Fruit fly (Drosophila melanogaster) whole organism, embryonic: ENCODE measurements around the gene Pex14.

Source experiments
- Ada2b ChIP-seq: fragments of 200-800 bp; sonication (Bioruptor generic); IDR thresholded peaks from 2 replicates; pipeline ENCODE4 v1.3.6; 2022; ENCODE audit warnings: missing biosample characterization, missing genetic modification characterization
- CG10654 ChIP-seq: fragments of 200-800 bp; sonication (Bioruptor generic); optimal IDR thresholded peaks from 2 replicates; lab custom pipeline; 2016; ENCODE audit warnings: missing biosample characterization, missing genetic modification characterization
- CG13424 ChIP-seq: fragments of 200-800 bp; sonication (Bioruptor generic); optimal IDR thresholded peaks from 2 replicates; lab custom pipeline; 2019; ENCODE audit warnings: missing biosample characterization, mild to moderate bottlenecking, missing genetic modification characterization, moderate library complexity
- CG15073 ChIP-seq: fragments of 200-800 bp; sonication (Bioruptor generic); optimal IDR thresholded peaks from 2 replicates; lab custom pipeline; 2016; ENCODE audit warnings: missing biosample characterization, missing genetic modification characterization
- CG15479 ChIP-seq: fragments of 200-800 bp; sonication (Bioruptor generic); optimal IDR thresholded peaks from 3 replicates; lab custom pipeline; 2019; ENCODE audit warnings: missing biosample characterization, mild to moderate bottlenecking, missing genetic modification characterization, moderate library complexity
- CG1602 ChIP-seq: fragments of 200-800 bp; sonication (Bioruptor generic); optimal IDR thresholded peaks from 3 replicates; lab custom pipeline; 2016; ENCODE audit warnings: missing biosample characterization, missing genetic modification characterization
- CG17829 ChIP-seq: fragments of 200-800 bp; optimal IDR thresholded peaks from 2 replicates; lab custom pipeline; 2019; ENCODE audit warnings: missing biosample characterization, mild to moderate bottlenecking, missing genetic modification characterization, moderate library complexity
- CG34224 ChIP-seq: fragments of 200-800 bp; sonication (Bioruptor generic); IDR thresholded peaks from 3 replicates; pipeline ENCODE4 v1.3.6; 2022; ENCODE audit warnings: missing biosample characterization, missing genetic modification characterization; ENCODE audit not compliant: partially characterized antibody
- CG34376 ChIP-seq: fragments of 200-800 bp; sonication (Bioruptor generic); optimal IDR thresholded peaks from 2 replicates; lab custom pipeline; 2018; ENCODE audit warnings: missing biosample characterization, mild to moderate bottlenecking, missing genetic modification characterization
- CG4360 ChIP-seq: fragments of 200-800 bp; sonication (Bioruptor generic); IDR thresholded peaks from 2 replicates; pipeline ENCODE4 v1.3.6; 2022; ENCODE audit warnings: missing biosample characterization, missing genetic modification characterization
- CG5180 ChIP-seq: fragments of 200-800 bp; sonication (Bioruptor generic); optimal IDR thresholded peaks from 3 replicates; lab custom pipeline; 2017; ENCODE audit warnings: missing biosample characterization, missing genetic modification characterization, mild to moderate bottlenecking, moderate library complexity, missing genetic modification reagents
- CG6175 ChIP-seq: fragments of 200-800 bp; sonication (Bioruptor generic); IDR thresholded peaks from 3 replicates; pipeline ENCODE4 v1.3.6; 2022; ENCODE audit warnings: missing biosample characterization, missing genetic modification characterization
- D ChIP-seq, 2 experiments: fragments of 200-800 bp in 1 of 2; fragments of >200 bp in 1 of 2; sonication (Bioruptor generic) in 1 of 2; optimal IDR thresholded peaks; 2 replicates in 1 of 2; 3 replicates in 1 of 2; lab custom pipeline; 2017; ENCODE audit warnings: mild to moderate bottlenecking in 1 of 2, missing biosample characterization in 1 of 2, missing genetic modification characterization in 1 of 2, missing genetic modification reagents in 1 of 2
- Dp ChIP-seq: fragments of 200-800 bp; sonication (Bioruptor generic); optimal IDR thresholded peaks from 2 replicates; lab custom pipeline; 2018; ENCODE audit warnings: missing biosample characterization, mild to moderate bottlenecking, missing genetic modification characterization, moderate library complexity
- Ets65A ChIP-seq: fragments of 200-800 bp; sonication (Bioruptor generic); peaks from one replicate; lab custom pipeline; 2016; ENCODE audit warnings: missing biosample characterization, missing genetic modification characterization
- Lpt ChIP-seq: fragments of >200 bp; optimal IDR thresholded peaks from 2 replicates; lab custom pipeline; 2018; ENCODE audit warnings: missing biosample characterization, missing genetic modification characterization
- Med ChIP-seq: fragments of 200-800 bp; sonication (Bioruptor generic); peaks from one replicate; lab custom pipeline; 2016; ENCODE audit warnings: missing biosample characterization, missing genetic modification characterization, mild to moderate bottlenecking, inconsistent platforms, moderate library complexity
- NC2β ChIP-seq: fragments of 200-800 bp; sonication (Bioruptor generic); optimal IDR thresholded peaks from 2 replicates; lab custom pipeline; 2016; ENCODE audit warnings: missing biosample characterization, missing genetic modification characterization
- NFAT ChIP-seq: fragments of 200-800 bp; sonication (Bioruptor generic); IDR thresholded peaks from 2 replicates; pipeline ENCODE4 v1.3.6; 2022; ENCODE audit warnings: missing biosample characterization, missing genetic modification characterization
- Rx ChIP-seq: fragments of 200-800 bp; sonication (Bioruptor generic); IDR thresholded peaks from 2 replicates; pipeline ENCODE4 v1.3.6; 2022; ENCODE audit warnings: missing biosample characterization, missing genetic modification characterization
- Sox100B ChIP-seq: fragments of 200-800 bp; sonication (Bioruptor generic); optimal IDR thresholded peaks from 3 replicates; lab custom pipeline; 2018; ENCODE audit warnings: missing biosample characterization, mild to moderate bottlenecking, missing genetic modification characterization
- Ssrp ChIP-seq: fragments of 200-800 bp; sonication (Bioruptor generic); optimal IDR thresholded peaks from 2 replicates; lab custom pipeline; 2018; ENCODE audit warnings: missing biosample characterization, mild to moderate bottlenecking, missing genetic modification characterization, moderate library complexity
- Trl ChIP-seq, 3 experiments: fragments of >200 bp in 2 of 3; fragments of 200-800 bp in 1 of 3; sonication (Bioruptor generic) in 1 of 3; optimal IDR thresholded peaks; 2 replicates in 1 of 3; 3 replicates in 2 of 3; lab custom pipeline; 2016 to 2017; ENCODE audit warnings: missing biosample characterization in 1 of 3, missing genetic modification characterization in 1 of 3
- Xbp1 ChIP-seq: fragments of 200-800 bp; sonication (Bioruptor generic); optimal IDR thresholded peaks from 3 replicates; lab custom pipeline; 2016; ENCODE audit warnings: missing biosample characterization, mild to moderate bottlenecking, missing genetic modification characterization
- cg ChIP-seq: fragments of 200-800 bp; sonication (Bioruptor generic); optimal IDR thresholded peaks from 3 replicates; lab custom pipeline; 2019; ENCODE audit warnings: missing biosample characterization, mild to moderate bottlenecking, missing genetic modification characterization, moderate library complexity
- ci ChIP-seq: fragments of 200-800 bp; sonication (Bioruptor generic); IDR thresholded peaks from 3 replicates; pipeline ENCODE4 v1.3.6; 2022; ENCODE audit warnings: missing biosample characterization, missing genetic modification characterization
- crol ChIP-seq: fragments of 200-800 bp; sonication (Bioruptor generic); IDR thresholded peaks from 2 replicates; pipeline ENCODE4 v1.3.6; 2022; ENCODE audit warnings: missing biosample characterization, missing genetic modification characterization
- eve ChIP-seq, 2 experiments: fragments of >200 bp; optimal IDR thresholded peaks; 2 replicates each; lab custom pipeline; 2017; ENCODE audit warnings: missing biosample characterization in 2 of 2, missing genetic modification characterization in 2 of 2
- exex ChIP-seq: fragments of 200-800 bp; sonication (Bioruptor generic); optimal IDR thresholded peaks from 4 replicates; lab custom pipeline; 2018; ENCODE audit warnings: missing biosample characterization, mild to moderate bottlenecking, missing genetic modification characterization, moderate library complexity
- ftz-f1 ChIP-seq: fragments of 200-800 bp; sonication (Bioruptor generic); optimal IDR thresholded peaks from 2 replicates; lab custom pipeline; 2016; ENCODE audit warnings: missing biosample characterization, missing genetic modification characterization
- lbe ChIP-seq: fragments of 200-800 bp; sonication (Bioruptor generic); optimal IDR thresholded peaks from 2 replicates; lab custom pipeline; 2016; ENCODE audit warnings: missing biosample characterization, mild to moderate bottlenecking, missing genetic modification characterization
- mirr ChIP-seq: fragments of 200-800 bp; sonication (Bioruptor generic); optimal IDR thresholded peaks from 3 replicates; lab custom pipeline; 2018; ENCODE audit warnings: missing biosample characterization, mild to moderate bottlenecking, missing genetic modification characterization
- odd ChIP-seq: fragments of 200-800 bp; sonication (Bioruptor generic); optimal IDR thresholded peaks from 2 replicates; lab custom pipeline; 2017; ENCODE audit warnings: missing biosample characterization, mild to moderate bottlenecking, missing genetic modification characterization
- onecut ChIP-seq: fragments of 200-800 bp; sonication (Bioruptor generic); IDR thresholded peaks from 2 replicates; pipeline ENCODE4 v1.3.6; 2022; ENCODE audit warnings: missing biosample characterization, missing genetic modification characterization
- otp ChIP-seq: fragments of 200-800 bp; sonication (Bioruptor generic); IDR thresholded peaks from 3 replicates; pipeline ENCODE4, ENCODE4 v1.3.6; 2022; ENCODE audit warnings: missing biosample characterization, missing genetic modification characterization
- pb ChIP-seq: fragments of 200-800 bp; sonication (Bioruptor generic); optimal IDR thresholded peaks from 3 replicates; lab custom pipeline; 2016; ENCODE audit warnings: missing biosample characterization, missing genetic modification characterization
- sc ChIP-seq, 3 experiments: fragments of >200 bp in 2 of 3; fragments of 200-800 bp in 1 of 3; sonication (Bioruptor generic) in 1 of 3; optimal IDR thresholded peaks; 2 replicates in 2 of 3; 3 replicates in 1 of 3; lab custom pipeline; 2017; ENCODE audit warnings: mild to moderate bottlenecking in 1 of 3, missing biosample characterization in 1 of 3, missing genetic modification characterization in 1 of 3, missing genetic modification reagents in 1 of 3
- sd ChIP-seq: fragments of 200-800 bp; sonication (Bioruptor generic); optimal IDR thresholded peaks from 3 replicates; lab custom pipeline; 2018; ENCODE audit warnings: missing biosample characterization, mild to moderate bottlenecking, missing genetic modification characterization, moderate library complexity
- sug ChIP-seq: fragments of 200-800 bp; optimal IDR thresholded peaks from 2 replicates; lab custom pipeline; 2019; ENCODE audit warnings: missing biosample characterization, mild to moderate bottlenecking, missing genetic modification characterization, moderate library complexity
- tna ChIP-seq: fragments of 200-800 bp; sonication (Bioruptor generic); IDR thresholded peaks from 2 replicates; pipeline ENCODE4 v1.3.6; 2022; ENCODE audit warnings: missing biosample characterization, missing genetic modification characterization; ENCODE audit not compliant: partially characterized antibody
- wdn ChIP-seq: fragments of 200-800 bp; sonication (Bioruptor generic); IDR thresholded peaks from 2 replicates; pipeline ENCODE4 v1.3.6; 2022; ENCODE audit warnings: missing biosample characterization, missing genetic modification characterization
- wek ChIP-seq: fragments of 200-800 bp; sonication (Bioruptor generic); optimal IDR thresholded peaks from 3 replicates; lab custom pipeline; 2018; ENCODE audit warnings: missing biosample characterization, mild to moderate bottlenecking, missing genetic modification characterization, moderate library complexity
- yki ChIP-seq: fragments of >200 bp; optimal IDR thresholded peaks from 3 replicates; lab custom pipeline; 2018
- zen2 ChIP-seq: fragments of 200-800 bp; sonication (Bioruptor generic); IDR thresholded peaks from 3 replicates; pipeline ENCODE4 v1.3.6; 2022; ENCODE audit warnings: missing biosample characterization, missing genetic modification characterization; ENCODE audit not compliant: partially characterized antibody
- zfh1 ChIP-seq: fragments of 200-800 bp; sonication (Bioruptor generic); IDR thresholded peaks from 3 replicates; pipeline ENCODE4 v1.3.6; 2022; ENCODE audit warnings: missing biosample characterization, missing genetic modification characterization

Gene Pex14

DNA sequence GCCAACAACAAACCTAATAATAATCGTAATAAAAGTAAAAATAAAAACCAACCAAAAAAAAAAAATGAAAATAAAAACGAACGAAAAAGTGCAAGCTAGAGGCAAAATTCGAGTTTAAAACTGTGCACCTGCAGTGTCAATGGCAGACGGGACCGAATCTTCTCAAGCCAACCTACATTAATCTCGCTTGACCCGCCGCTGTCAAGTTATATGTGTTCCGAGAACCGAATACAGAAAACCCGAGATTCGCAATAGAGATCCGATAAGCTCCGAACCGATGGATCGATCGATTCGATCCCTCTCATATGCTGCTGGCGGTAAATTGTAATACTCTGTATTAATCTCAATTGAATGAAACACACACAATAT, 6.0 kb upstream of the Pex14 start:
- TF ChIP-seq Ada2b (GFP tag; lab: Robert Waterston, UW), result no peak
- TF ChIP-seq Dp, result no peak
- TF ChIP-seq Ets65A (GFP tag; lab: Kevin White, UChicago), result no peak
- no peak for TF ChIP-seq yki (lab: Kevin White, UChicago)
- TF ChIP-seq Rx (GFP tag; lab: Robert Waterston, UW), result no peak
- no peak for TF ChIP-seq odd (GFP tag; lab: Kevin White, UChicago)
- TF ChIP-seq sc (optimal IDR thresholded peaks at IDR 0.05; lab: Kevin White, UChicago), result no peak
- TF ChIP-seq sc (GFP tag; optimal IDR thresholded peaks at IDR 0.05; lab: Kevin White, UChicago), result no peak

DNA sequence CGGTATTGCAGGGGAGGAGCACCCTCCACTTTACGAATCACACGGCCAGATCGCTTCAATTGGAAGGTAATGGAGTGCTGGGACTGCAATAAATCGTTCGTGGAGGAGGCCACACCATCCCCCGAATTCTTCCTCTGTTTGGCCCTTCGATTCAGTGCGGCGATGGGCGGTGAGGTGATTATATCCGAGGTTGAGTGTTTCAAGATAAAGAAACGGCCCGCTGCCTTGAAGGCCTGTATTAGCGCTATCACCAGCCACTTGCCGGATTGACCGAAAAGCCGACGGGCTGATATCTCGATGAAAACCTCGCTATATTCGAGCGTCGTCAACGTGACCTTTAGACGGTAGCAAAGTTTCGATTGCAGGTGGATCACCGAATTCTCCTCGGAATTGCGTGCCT, 1.1 kb upstream of the Pex14 start:
- TF ChIP-seq CG15073 (GFP tag; lab: Kevin White, UChicago), result no peak
- no peak for TF ChIP-seq Xbp1
- peak; percentile 48 for TF ChIP-seq Med
- no peak for TF ChIP-seq CG10654
- TF ChIP-seq CG6175, result no peak
- no peak for TF ChIP-seq otp (GFP tag; lab: Robert Waterston, UW)
- TF ChIP-seq Ssrp (tag; lab: Kevin White, UChicago), result no peak
- TF ChIP-seq sd, result no peak
- TF ChIP-seq exex, result peak; percentile 32
- TF ChIP-seq CG5180, result no peak
- no peak for TF ChIP-seq CG1602 (GFP tag; lab: Kevin White, UChicago)
- no peak for TF ChIP-seq NC2β (GFP tag; lab: Kevin White, UChicago)
- peak; percentile 91 for TF ChIP-seq CG34376 (GFP tag; lab: Kevin White, UChicago)
- TF ChIP-seq Lpt (GFP tag; lab: Kevin White, UChicago), result no peak
- TF ChIP-seq ftz-f1, result peak; percentile 56
- no peak for TF ChIP-seq cg (GFP tag; lab: Kevin White, UChicago)
- TF ChIP-seq wek, result no peak
- TF ChIP-seq zfh1 (GFP tag; lab: Robert Waterston, UW), result no peak
- TF ChIP-seq zen2 (GFP tag; lab: Robert Waterston, UW), result 0 out of 3 replicates have a peak, but pooled peaks have one; percentile 12
- no peak for TF ChIP-seq ci (GFP tag; lab: Robert Waterston, UW)
- TF ChIP-seq tna (GFP tag; lab: Robert Waterston, UW), result no peak
- TF ChIP-seq sug (tag; lab: Kevin White, UChicago), result peak; percentile 31
- TF ChIP-seq NFAT (GFP tag; lab: Robert Waterston, UW), result no peak
- TF ChIP-seq mirr (GFP tag; lab: Kevin White, UChicago), result peak; percentile 37
- TF ChIP-seq CG17829, result no peak
- TF ChIP-seq CG13424 (tag; lab: Kevin White, UChicago), result no peak
- no peak for TF ChIP-seq lbe (GFP tag; lab: Kevin White, UChicago)
- no peak for TF ChIP-seq eve (GFP tag; optimal IDR thresholded peaks at IDR 0.05; lab: Kevin White, UChicago)
- no peak for TF ChIP-seq pb (GFP tag; lab: Kevin White, UChicago)

DNA sequence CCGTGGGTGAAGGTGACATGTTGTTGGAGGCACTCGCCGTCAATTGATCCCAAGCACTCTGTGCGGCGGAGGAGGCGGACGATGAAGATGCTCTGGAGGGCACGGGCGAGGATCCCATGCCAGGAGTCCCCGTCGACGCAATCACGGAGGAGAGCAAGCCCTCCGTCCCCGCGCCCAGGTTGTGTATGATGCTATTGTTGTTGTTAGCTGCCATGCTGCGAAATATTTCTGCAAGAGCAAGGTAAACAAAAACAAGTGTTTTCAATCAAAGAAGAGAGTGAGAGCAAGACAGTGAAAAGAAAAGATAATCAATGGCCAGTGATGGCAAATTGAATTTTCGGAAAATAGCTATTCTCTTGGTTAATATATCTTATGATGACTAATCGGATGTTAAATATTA, 5.8 kb downstream of the Pex14 start:
- peak; percentile 66 for TF ChIP-seq CG15479
- no peak for TF ChIP-seq Sox100B (GFP tag; lab: Kevin White, UChicago)
- TF ChIP-seq D (optimal IDR thresholded peaks at IDR 0.05; lab: Kevin White, UChicago), result no peak
- TF ChIP-seq D (GFP tag; optimal IDR thresholded peaks at IDR 0.05; lab: Kevin White, UChicago), result no peak
- peak; percentile 59 for TF ChIP-seq CG4360 (GFP tag; lab: Robert Waterston, UW)
- peak; percentile 38 for TF ChIP-seq onecut
- TF ChIP-seq wdn (GFP tag; lab: Robert Waterston, UW), result 0 out of 2 replicates have a peak, but pooled peaks have one; percentile 19
- peak; percentile 17; the same call in 1 of the 3 replicates for TF ChIP-seq CG34224 (GFP tag; lab: Robert Waterston, UW)
- TF ChIP-seq Trl (optimal IDR thresholded peaks at IDR 0.05; lab: Kevin White, UChicago), result peak in 1 of 2 experiments; percentile 32
- no peak for TF ChIP-seq Trl (GFP tag; optimal IDR thresholded peaks at IDR 0.05; lab: Kevin White, UChicago)
- peak; percentile 38; the same call in 1 of the 2 replicates for TF ChIP-seq crol (GFP tag; lab: Robert Waterston, UW)
